Fruit fly (Drosophila melanogaster) whole organism, adult: ENCODE results near the gene mtm.

Experiments used
- CG11617 ChIP-seq: fragments of 200-800 bp; sonication (Bioruptor generic); optimal IDR thresholded peaks from 2 replicates; lab custom pipeline; 2017; ENCODE audit warnings: mild to moderate bottlenecking, missing biosample characterization, missing genetic modification reagents, missing genetic modification characterization
- CG12768 ChIP-seq: fragments of 200-800 bp; sonication (Bioruptor generic); optimal IDR thresholded peaks from 2 replicates; lab custom pipeline; 2017; ENCODE audit warnings: missing biosample characterization, missing genetic modification characterization, mild to moderate bottlenecking, moderate library complexity, missing genetic modification reagents
- CG14711 ChIP-seq: fragments of 200-800 bp; sonication (Bioruptor generic); optimal IDR thresholded peaks from 2 replicates; lab custom pipeline; 2018; ENCODE audit warnings: missing biosample characterization, mild to moderate bottlenecking, missing genetic modification characterization, moderate library complexity
- CG1620 ChIP-seq: fragments of 200-800 bp; sonication (Bioruptor generic); optimal IDR thresholded peaks from 2 replicates; lab custom pipeline; 2016; ENCODE audit warnings: missing biosample characterization, missing genetic modification characterization
- CG33017 ChIP-seq: fragments of 200-800 bp; sonication (Bioruptor generic); optimal IDR thresholded peaks from 2 replicates; lab custom pipeline; 2018; ENCODE audit warnings: missing biosample characterization, mild to moderate bottlenecking, missing genetic modification characterization, moderate library complexity
- CG5204 ChIP-seq: fragments of 200-800 bp; sonication (Bioruptor generic); optimal IDR thresholded peaks from 2 replicates; lab custom pipeline; 2016; ENCODE audit warnings: missing biosample characterization, missing genetic modification characterization
- CG7045 ChIP-seq: fragments of 200-800 bp; sonication (Bioruptor generic); optimal IDR thresholded peaks from 2 replicates; lab custom pipeline; 2017; ENCODE audit warnings: missing biosample characterization, mild to moderate bottlenecking, missing genetic modification characterization
- CG7101 ChIP-seq: fragments of 200-800 bp; sonication (Bioruptor generic); optimal IDR thresholded peaks from 2 replicates; lab custom pipeline; 2018; ENCODE audit warnings: missing biosample characterization, mild to moderate bottlenecking, missing genetic modification characterization, moderate library complexity
- Clk ChIP-seq: fragments of 200-800 bp; sonication (Bioruptor generic); optimal IDR thresholded peaks from 2 replicates; lab custom pipeline; 2017; ENCODE audit warnings: missing biosample characterization, missing genetic modification characterization
- Crg-1 ChIP-seq: fragments of 200-800 bp; sonication (Bioruptor generic); optimal IDR thresholded peaks from 2 replicates; lab custom pipeline; 2016; ENCODE audit warnings: missing biosample characterization, missing genetic modification characterization
- Hr96 ChIP-seq: fragments of 200-800 bp; sonication (Bioruptor generic); optimal IDR thresholded peaks from 2 replicates; lab custom pipeline; 2016; ENCODE audit warnings: missing biosample characterization, missing genetic modification characterization
- Mnt ChIP-seq: fragments of 200-800 bp; sonication (Bioruptor generic); optimal IDR thresholded peaks from 2 replicates; lab custom pipeline; 2016; ENCODE audit warnings: missing biosample characterization, mild to moderate bottlenecking, missing genetic modification characterization
- bab1 ChIP-seq: fragments of 200-800 bp; sonication (Bioruptor generic); optimal IDR thresholded peaks from 3 replicates; lab custom pipeline; 2019; ENCODE audit warnings: missing biosample characterization, mild to moderate bottlenecking, missing genetic modification characterization, moderate library complexity
- cic ChIP-seq: fragments of 200-800 bp; sonication (Bioruptor generic); optimal IDR thresholded peaks from 2 replicates; lab custom pipeline; 2017; ENCODE audit warnings: missing biosample characterization, mild to moderate bottlenecking, missing genetic modification characterization, moderate library complexity
- cnc ChIP-seq, 2 experiments: fragments of >200 bp; optimal IDR thresholded peaks; 2 replicates each; lab custom pipeline; 2017
- kay ChIP-seq: fragments of 200-800 bp; sonication (Bioruptor generic); peaks from one replicate; lab custom pipeline; 2016; ENCODE audit warnings: missing biosample characterization, missing genetic modification characterization, borderline replicate concordance
- ovo ChIP-seq: fragments of 200-800 bp; sonication (Bioruptor generic); optimal IDR thresholded peaks from 2 replicates; lab custom pipeline; 2016; ENCODE audit warnings: missing biosample characterization, missing genetic modification characterization
- pad ChIP-seq: fragments of 200-800 bp; sonication (Bioruptor generic); optimal IDR thresholded peaks from 3 replicates; lab custom pipeline; 2017; ENCODE audit warnings: missing biosample characterization, missing genetic modification characterization, mild to moderate bottlenecking, moderate library complexity, missing genetic modification reagents
- tj ChIP-seq: fragments of 200-800 bp; sonication (Bioruptor generic); optimal IDR thresholded peaks from 3 replicates; lab custom pipeline; 2017; ENCODE audit warnings: missing biosample characterization, mild to moderate bottlenecking, missing genetic modification characterization, moderate library complexity
- toe ChIP-seq: fragments of 200-800 bp; sonication (Bioruptor generic); optimal IDR thresholded peaks from 2 replicates; lab custom pipeline; 2016; ENCODE audit warnings: missing biosample characterization, missing genetic modification characterization

The mtm gene

DNA sequence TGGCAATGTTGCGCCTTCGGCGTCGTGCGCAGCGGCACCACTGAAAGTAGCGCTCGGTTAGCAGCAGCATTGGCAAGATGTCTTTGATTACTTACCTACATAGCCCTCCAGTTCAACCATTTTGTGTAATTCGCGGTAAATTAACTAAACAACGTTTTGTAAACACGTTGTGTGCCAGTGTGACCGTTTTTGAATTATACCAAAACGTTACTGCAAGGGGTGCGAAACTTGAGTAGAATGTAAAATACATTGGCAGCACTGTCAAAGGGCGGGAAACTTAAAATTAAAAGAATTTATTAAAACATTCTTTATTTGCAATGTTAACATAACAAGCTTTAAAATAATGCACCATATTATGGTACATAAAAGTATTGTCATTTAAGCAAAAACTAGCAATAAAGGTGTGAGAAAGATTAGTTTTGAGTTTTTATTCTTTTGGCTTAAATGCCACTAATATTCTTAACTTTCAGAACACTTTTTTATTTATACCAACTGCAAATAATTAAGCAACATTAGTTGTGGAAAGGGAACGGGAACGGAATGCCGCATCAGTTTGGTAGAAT lies 12.4 kb downstream of the mtm start, which contains the start of gene CG9107:
Gene CG9107 (minus strand): TSS at position 195 of the 563 bp plus-strand sequence.
- TF ChIP-seq Mnt (GFP tag; lab: Kevin White, UChicago): peak; percentile 54
- no peak for TF ChIP-seq CG7045

DNA sequence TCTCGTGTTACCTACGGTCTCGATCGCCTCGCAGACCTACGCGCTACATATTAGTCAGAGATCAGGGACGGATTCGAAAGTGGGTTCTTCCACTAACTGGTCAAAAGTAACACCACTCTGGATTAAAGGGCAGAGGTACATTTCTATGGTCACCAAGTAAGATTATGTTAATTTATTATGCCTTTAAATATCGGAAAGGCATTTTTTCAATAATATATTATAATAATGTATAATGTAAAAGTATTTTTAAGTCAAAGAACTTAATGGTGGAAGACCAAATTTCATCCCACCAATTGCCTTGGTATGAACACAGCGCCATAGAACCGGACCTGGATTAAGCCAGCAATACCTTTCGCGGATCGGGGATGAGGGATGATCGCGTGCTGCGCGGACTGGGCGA lies 14.0 kb downstream of the mtm start:
- no peak for TF ChIP-seq CG5204 (GFP tag; lab: Kevin White, UChicago)
- TF ChIP-seq CG7101 (tag; lab: Kevin White, UChicago): no peak
- TF ChIP-seq tj (GFP tag; lab: Kevin White, UChicago): no peak
- TF ChIP-seq bab1: no peak
- TF ChIP-seq Mnt (GFP tag; lab: Kevin White, UChicago): no peak
- TF ChIP-seq cic (GFP tag; lab: Kevin White, UChicago): no peak
- no peak for TF ChIP-seq CG12768 (GFP tag; lab: Kevin White, UChicago)
- TF ChIP-seq CG1620 (GFP tag; lab: Kevin White, UChicago): no peak
- no peak for TF ChIP-seq ovo (GFP tag; lab: Kevin White, UChicago)
- TF ChIP-seq Crg-1 (GFP tag; lab: Kevin White, UChicago): no peak

DNA sequence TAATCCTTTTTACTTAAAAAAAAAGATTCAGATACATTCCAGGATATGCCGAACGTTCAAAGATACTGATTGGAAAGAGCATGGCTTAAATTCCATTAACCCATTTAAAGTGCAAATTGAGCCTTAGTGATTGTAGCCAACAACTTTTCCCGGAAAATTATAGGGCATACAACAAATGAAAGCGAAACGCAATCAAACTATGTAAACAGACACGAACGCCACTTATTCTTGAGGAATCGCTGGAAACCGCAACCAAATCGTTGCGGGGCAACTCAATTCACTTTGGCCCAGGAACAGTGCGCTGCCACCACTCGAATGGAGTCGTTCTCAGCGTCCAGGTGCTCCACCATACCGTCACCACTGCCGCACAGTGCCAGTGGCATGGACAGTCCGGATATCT lies 16.3 kb downstream of the mtm start, which contains the start of gene CG13996:
Gene CG13996 (plus strand): TSS at position 301 of the 400 bp plus-strand sequence.
- TF ChIP-seq cic (GFP tag; lab: Kevin White, UChicago) (no peak), pad (GFP tag; lab: Kevin White, UChicago) (no peak), CG5204 (GFP tag; lab: Kevin White, UChicago) (no peak), Hr96 (GFP tag; lab: Kevin White, UChicago) (no peak), CG11617 (GFP tag; lab: Kevin White, UChicago) (no peak), CG7101 (tag; lab: Kevin White, UChicago) (no peak), kay (GFP tag; lab: Kevin White, UChicago) (no peak), Mnt (GFP tag; lab: Kevin White, UChicago) (no peak), cnc (optimal IDR thresholded peaks at IDR 0.05; lab: Kevin White, UChicago) (no peak), ovo (GFP tag; lab: Kevin White, UChicago) (no peak), CG33017 (tag; lab: Kevin White, UChicago) (no peak), tj (GFP tag; lab: Kevin White, UChicago) (no peak), Crg-1 (GFP tag; lab: Kevin White, UChicago) (no peak), CG14711 (no peak), Clk (GFP tag; lab: Kevin White, UChicago) (no peak), toe (no peak), bab1 (no peak), CG7045 (no peak), CG1620 (GFP tag; lab: Kevin White, UChicago) (no peak)

DNA sequence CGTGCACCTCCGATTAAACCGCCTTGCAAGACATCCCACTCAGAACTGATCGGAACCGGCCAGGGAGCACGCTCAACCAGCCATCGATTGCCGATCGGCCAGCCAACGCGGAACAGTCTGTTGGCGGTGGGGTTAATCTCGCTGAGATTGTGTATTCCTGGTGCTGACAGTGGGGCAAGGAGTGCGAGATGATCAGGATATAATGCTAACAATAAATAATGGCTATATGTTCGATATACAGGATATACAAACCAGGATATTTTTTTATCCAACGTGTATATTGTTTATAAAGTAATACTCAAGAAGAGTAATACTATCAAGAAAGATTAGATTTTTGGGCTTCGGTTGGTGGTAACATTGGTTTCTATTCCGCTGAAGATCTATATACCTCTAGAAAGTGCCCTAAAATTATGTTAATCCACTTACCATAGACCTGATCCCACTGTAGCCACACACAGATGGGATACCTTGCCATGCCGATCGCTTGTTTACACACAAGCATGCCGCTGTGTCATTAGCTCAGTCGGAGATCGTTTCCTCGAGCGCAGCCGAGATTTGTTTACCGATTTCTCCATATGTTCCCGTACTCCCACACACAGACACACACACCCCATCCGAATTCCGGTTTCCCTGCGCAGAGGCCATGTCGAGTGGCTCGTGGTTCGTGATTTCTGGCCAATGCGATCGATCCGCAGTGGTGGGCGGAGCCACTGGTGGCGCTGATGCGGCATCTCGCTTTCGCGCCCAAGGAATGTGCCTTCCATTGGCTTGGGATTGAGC lies 17.3 kb downstream of the mtm start, which contains the start of gene H2.0:
Gene H2.0 (minus strand): TSS at position 51 of the 780 bp plus-strand sequence.
- TF ChIP-seq CG7045 (no peak), kay (GFP tag; lab: Kevin White, UChicago) (no peak), pad (GFP tag; lab: Kevin White, UChicago) (no peak), CG11617 (GFP tag; lab: Kevin White, UChicago) (no peak), bab1 (no peak), CG12768 (GFP tag; lab: Kevin White, UChicago) (no peak), CG5204 (GFP tag; lab: Kevin White, UChicago) (no peak), Clk (GFP tag; lab: Kevin White, UChicago) (no peak), CG7101 (tag; lab: Kevin White, UChicago) (no peak), tj (GFP tag; lab: Kevin White, UChicago) (no peak), CG1620 (GFP tag; lab: Kevin White, UChicago) (no peak), ovo (GFP tag; lab: Kevin White, UChicago) (no peak), toe (no peak)

DNA sequence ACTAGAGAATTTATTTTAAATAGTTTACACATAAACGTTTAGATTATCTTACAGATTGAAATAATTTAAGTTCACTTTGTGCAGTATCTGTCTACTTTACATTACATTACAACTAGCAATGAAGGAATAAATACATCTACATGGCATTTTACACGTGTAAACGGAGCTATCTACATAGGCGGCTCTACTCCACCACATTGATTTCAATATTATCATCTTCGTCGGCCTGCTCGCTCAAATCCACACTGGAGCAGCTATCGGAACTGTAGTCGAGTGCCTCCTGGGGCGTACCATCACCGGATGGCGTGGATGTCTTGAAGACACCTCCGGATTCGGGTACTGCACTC lies 23.8 kb downstream of the mtm start:
- TF ChIP-seq bab1 (no peak), CG7045 (no peak), CG14711 (no peak), ovo (GFP tag; lab: Kevin White, UChicago) (no peak), Hr96 (GFP tag; lab: Kevin White, UChicago) (no peak), CG12768 (GFP tag; lab: Kevin White, UChicago) (no peak)

DNA sequence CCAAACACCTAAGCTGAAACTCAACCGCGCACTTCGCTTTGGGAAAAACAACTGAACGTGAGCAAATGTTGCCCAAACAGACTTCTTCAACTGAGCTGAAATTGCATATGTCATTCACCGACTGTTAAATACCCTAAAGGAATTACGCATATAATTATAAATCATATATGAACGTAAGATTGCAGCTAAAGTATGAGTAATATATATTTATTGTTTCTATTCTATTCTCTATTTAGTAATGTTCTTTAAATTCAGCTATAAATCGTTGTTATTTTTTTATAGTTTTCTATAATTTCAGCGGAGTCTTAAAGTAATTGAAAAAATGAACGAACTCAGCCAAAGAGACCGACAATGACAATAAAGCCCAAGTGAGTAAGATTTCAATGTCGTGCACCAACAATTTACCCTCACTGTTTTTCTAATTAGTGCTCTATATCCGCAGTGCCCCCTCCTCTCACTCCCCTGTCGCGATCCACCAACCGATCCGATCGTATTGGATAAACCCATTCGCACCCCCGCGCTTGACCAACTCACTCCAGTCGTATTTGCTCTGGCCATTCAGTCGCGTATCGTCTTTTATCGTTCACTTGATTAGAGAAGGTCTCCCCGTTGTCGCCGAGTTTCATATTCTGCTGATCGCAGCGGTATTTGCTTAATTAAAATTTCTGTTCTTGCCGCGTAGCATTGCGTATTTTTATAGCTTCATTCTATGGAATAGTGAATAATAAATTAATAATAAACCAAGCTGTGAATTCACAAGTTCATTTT lies 24.3 kb downstream of the mtm start, which contains the start of gene CG9098:
Gene CG9098 (minus strand): TSS at position 36 of the 768 bp plus-strand sequence.
- TF ChIP-seq toe: no peak
- peak; percentile 57 for TF ChIP-seq bab1
- TF ChIP-seq tj (GFP tag; lab: Kevin White, UChicago): peak; percentile 91
- TF ChIP-seq Crg-1 (GFP tag; lab: Kevin White, UChicago): no peak
